Worm (Caenorhabditis elegans): ENCODE measurements around the gene srw-54.
A peak's percentile ranks its signal among the peaks of the same experiment; 100 is the strongest.

srw-54 gene

DNA sequence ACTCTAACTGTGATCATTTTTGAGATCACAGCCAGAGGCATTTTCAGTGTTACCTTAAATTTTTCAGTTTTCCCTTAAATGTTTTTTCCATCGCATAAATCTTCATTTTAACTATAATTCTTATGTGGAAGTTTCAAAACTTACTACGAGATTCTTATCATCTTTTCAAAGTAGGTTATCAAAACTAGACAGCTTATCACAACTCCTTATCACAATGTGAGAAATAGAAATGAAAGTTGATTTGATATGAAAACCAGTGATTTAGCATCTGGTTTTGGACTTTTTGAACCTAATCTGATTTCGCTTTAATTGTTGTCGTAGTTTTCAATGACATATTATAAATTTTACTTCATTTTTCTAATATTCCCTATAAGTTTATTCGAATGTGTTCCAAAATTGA lies 24.8 kb downstream of the srw-54 start, which contains the start of gene mltn-11:
TSS of gene mltn-11 (plus strand) at position 276 of the 400 bp plus-strand sequence.
- TF ChIP-seq vab-7 (GFP tag; IDR thresholded peaks at IDR 0.05) (no peak), zip-11 (GFP tag; IDR thresholded peaks at IDR 0.05) (no peak), pqm-1 (tag; optimal IDR thresholded peaks at IDR 0.05) (no peak), egl-43 (GFP tag; IDR thresholded peaks at IDR 0.05) (no peak), cey-2 (tag; optimal IDR thresholded peaks at IDR 0.05; ENCODE audit: borderline replicate concordance, insufficient read depth) (no peak), sdz-12 (GFP tag; optimal IDR thresholded peaks at IDR 0.05) (no peak), T26A8.4 (GFP tag; IDR thresholded peaks at IDR 0.05) (no peak), nhr-48 (tag; optimal IDR thresholded peaks at IDR 0.05) (no peak), rbr-2 (tag; optimal IDR thresholded peaks at IDR 0.05) (no peak), D1046.2 (GFP tag; IDR thresholded peaks at IDR 0.05) (no peak), ctbp-1 (GFP tag; IDR thresholded peaks at IDR 0.05) (no peak), F37D6.2 (tag; optimal IDR thresholded peaks at IDR 0.05) (no peak), hlh-11 (tag; optimal IDR thresholded peaks at IDR 0.05) (no peak), aly-2 (tag; optimal IDR thresholded peaks at IDR 0.05) (no peak), lir-3 (tag; optimal IDR thresholded peaks at IDR 0.05) (no peak), ceh-44 (GFP tag; IDR thresholded peaks at IDR 0.05) (no peak), ZK337.2 (GFP tag; IDR thresholded peaks at IDR 0.05) (no peak), mep-1 (tag; optimal IDR thresholded peaks at IDR 0.05) (no peak), nhr-237 (tag; optimal IDR thresholded peaks at IDR 0.05) (no peak)

DNA sequence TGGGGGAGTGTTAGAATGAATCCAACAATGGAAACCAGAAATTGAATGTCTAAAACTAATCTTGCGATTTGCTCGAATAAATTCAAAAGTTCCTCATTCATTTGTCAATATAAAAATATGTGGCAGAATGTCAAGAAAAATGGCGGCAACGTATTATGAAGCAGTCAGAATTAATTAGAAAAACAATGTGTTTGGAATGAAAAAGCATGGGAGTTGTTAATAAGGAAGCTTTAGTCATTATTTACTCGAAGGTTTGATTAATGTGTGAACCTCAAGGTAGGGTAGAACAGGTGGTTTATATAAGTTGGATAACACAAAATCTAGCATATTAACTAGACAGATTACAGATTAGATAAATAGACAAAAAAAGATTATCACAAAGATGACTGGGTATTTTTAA lies 27.1 kb downstream of the srw-54 start, which contains the start of gene srw-76:
TSS of gene srw-76 (minus strand) at position 101 of the 400 bp plus-strand sequence.
- TF ChIP-seq T20F7.1 (GFP tag; optimal IDR thresholded peaks at IDR 0.05) = no peak
- TF ChIP-seq ama-1 (optimal IDR thresholded peaks at IDR 0.05) = no peak
- TF ChIP-seq unc-130 (GFP tag; optimal IDR thresholded peaks at IDR 0.05) = no peak
- no peak for TF ChIP-seq nhr-111 (GFP tag; optimal IDR thresholded peaks at IDR 0.05)
- no peak for TF ChIP-seq F49E8.2 (tag; optimal IDR thresholded peaks at IDR 0.05; ENCODE audit: borderline replicate concordance)
- TF ChIP-seq nhr-28 (tag; optimal IDR thresholded peaks at IDR 0.05) = no peak
- no peak for TF ChIP-seq daf-8 (GFP tag; IDR thresholded peaks at IDR 0.05)

DNA sequence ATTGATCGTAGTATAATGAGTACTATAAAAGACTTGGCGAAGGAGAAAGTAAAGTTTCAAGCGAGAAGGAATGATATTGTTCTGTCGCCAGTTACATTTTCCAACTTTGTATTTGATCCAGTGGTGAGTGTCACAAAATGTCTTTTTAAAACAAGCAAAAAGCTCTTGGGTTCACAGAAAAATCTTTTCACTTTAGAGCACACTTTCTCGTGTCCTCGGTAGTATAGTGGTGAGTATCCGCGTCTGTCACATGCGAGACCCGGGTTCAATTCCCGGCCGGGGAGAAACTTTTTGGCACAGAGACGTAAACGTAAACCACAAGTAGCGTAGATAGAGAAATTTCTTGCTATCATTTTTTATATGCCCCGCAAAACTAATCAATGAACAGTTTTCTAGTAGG lies 29.2 kb downstream of the srw-54 start:
- TF ChIP-seq lim-7 (GFP tag; IDR thresholded peaks at IDR 0.05) = peak; percentile 74
- TF ChIP-seq dmd-6 (GFP tag; IDR thresholded peaks at IDR 0.05) = peak; percentile 43; the same call in 1 of the 2 replicates
- TF ChIP-seq daf-16 (GFP tag; optimal IDR thresholded peaks at IDR 0.05) = no peak
- peak; percentile 42 for TF ChIP-seq daf-16 (tag; optimal IDR thresholded peaks at IDR 0.05)
- peak; percentile 74 for TF ChIP-seq duxl-1 (tag; optimal IDR thresholded peaks at IDR 0.05; ENCODE audit: poor library complexity)
- TF ChIP-seq daf-12 (tag; optimal IDR thresholded peaks at IDR 0.05) = no peak
- TF ChIP-seq F44E2.7 (GFP tag; IDR thresholded peaks at IDR 0.05) = 0 out of 2 replicates have a peak, but pooled peaks have one; percentile 48
- no peak for TF ChIP-seq unc-39 (tag; optimal IDR thresholded peaks at IDR 0.05)
- no peak for TF ChIP-seq F37D6.2 (tag; optimal IDR thresholded peaks at IDR 0.05)
- no peak for TF ChIP-seq Y75B8A.6 (GFP tag; IDR thresholded peaks at IDR 0.05)
- TF ChIP-seq lin-1 (GFP tag; IDR thresholded peaks at IDR 0.05) = 0 out of 2 replicates have a peak, but pooled peaks have one; percentile 12
- TF ChIP-seq php-3 (GFP tag; IDR thresholded peaks at IDR 0.05) = peak; percentile 30; the same call in 1 of the 2 replicates
- 0 out of 2 replicates have a peak, but pooled peaks have one; percentile 38 for TF ChIP-seq zfp-3 (GFP tag; conservative IDR thresholded peaks at IDR 0.05)
- no peak for TF ChIP-seq pha-4 (GFP tag; IDR thresholded peaks at IDR 0.05)
- no peak for TF ChIP-seq pha-4 (tag; optimal IDR thresholded peaks at IDR 0.05)
- TF ChIP-seq dmd-8 (GFP tag; IDR thresholded peaks at IDR 0.05) = peak; percentile 81; the same call in 1 of the 2 replicates
- no peak for TF ChIP-seq F49E8.2 (tag; optimal IDR thresholded peaks at IDR 0.05; ENCODE audit: borderline replicate concordance)
- 0 out of 2 replicates have a peak, but pooled peaks have one; percentile 10 for TF ChIP-seq nhr-41 (GFP tag; IDR thresholded peaks at IDR 0.05)
- TF ChIP-seq arid-1 (GFP tag; conservative IDR thresholded peaks at IDR 0.05) = 0 out of 2 replicates have a peak, but pooled peaks have one; percentile 21
- no peak for TF ChIP-seq ZK337.2 (GFP tag; IDR thresholded peaks at IDR 0.05)
- no peak for TF ChIP-seq ceh-28 (tag; optimal IDR thresholded peaks at IDR 0.05)
- no peak for TF ChIP-seq F10B5.3 (tag; optimal IDR thresholded peaks at IDR 0.05)
- TF ChIP-seq daf-19 (GFP tag; conservative IDR thresholded peaks at IDR 0.05) = peak; percentile 69
- no peak for TF ChIP-seq mxl-3 (GFP tag; optimal IDR thresholded peaks at IDR 0.05)
- TF ChIP-seq tag-97 (GFP tag; IDR thresholded peaks at IDR 0.05) = no peak
- TF ChIP-seq nhr-102 (tag; optimal IDR thresholded peaks at IDR 0.05) = no peak

All from whole organism, L4 larva.